Worm (Caenorhabditis elegans) whole organism, early embryonic: ENCODE results near the gene K01A6.4.

Experiments
- B0310.2 ChIP-seq: sonication (generic microtip); optimal IDR thresholded peaks from 2 replicates; lab custom pipeline; 2016; ENCODE audit warnings: mild to moderate bottlenecking, missing genetic modification characterization, missing compliant biosample characterization
- F13C5.2 ChIP-seq: sonication (generic microtip); optimal IDR thresholded peaks from 2 replicates; lab custom pipeline; 2017; ENCODE audit warnings: mild to moderate bottlenecking, missing genetic modification characterization, inconsistent platforms, missing compliant biosample characterization
- aly-1 ChIP-seq: sonication (generic microtip); optimal IDR thresholded peaks from 2 replicates; lab custom pipeline; 2016; ENCODE audit warnings: missing genetic modification characterization, missing compliant biosample characterization
- ama-1 ChIP-seq: fragments of 150-350 bp; optimal IDR thresholded peaks from 2 replicates; lab custom pipeline; 2014
- ceh-13 ChIP-seq: fragments of 200-800 bp; sonication (Bioruptor generic); optimal IDR thresholded peaks from 2 replicates; lab custom pipeline; 2018; ENCODE audit warnings: mild to moderate bottlenecking, missing genetic modification characterization, missing compliant biosample characterization
- ceh-36 ChIP-seq: sonication (generic microtip); optimal IDR thresholded peaks from 2 replicates; lab custom pipeline; 2016; ENCODE audit warnings: missing genetic modification characterization, inconsistent platforms, missing compliant biosample characterization
- ets-7 ChIP-seq: sonication (generic microtip); optimal IDR thresholded peaks from 2 replicates; lab custom pipeline; 2016; ENCODE audit warnings: missing genotype, missing genetic modification characterization, missing compliant biosample characterization
- flt-1 ChIP-seq: fragments of 200-800 bp; sonication (Bioruptor generic); IDR thresholded peaks from 2 replicates; pipeline ENCODE4 v1.3.6; 2022; ENCODE audit warnings: missing genetic modification characterization, missing compliant biosample characterization
- hmbx-1 ChIP-seq: sonication (generic microtip); optimal IDR thresholded peaks from 2 replicates; lab custom pipeline; 2016; ENCODE audit warnings: mild to moderate bottlenecking, missing genetic modification characterization, missing compliant biosample characterization
- hmg-4 ChIP-seq: fragments of 200-800 bp; sonication (Bioruptor generic); optimal IDR thresholded peaks from 2 replicates; lab custom pipeline; 2018; ENCODE audit warnings: mild to moderate bottlenecking, missing genetic modification characterization, missing compliant biosample characterization
- hnd-1 ChIP-seq: sonication (generic microtip); optimal IDR thresholded peaks from 2 replicates; lab custom pipeline; 2016; ENCODE audit warnings: missing genetic modification characterization, missing compliant biosample characterization
- pes-1 ChIP-seq: fragments of 200-800 bp; sonication (Bioruptor generic); IDR thresholded peaks from 2 replicates; pipeline ENCODE4 v1.3.6; 2022; ENCODE audit warnings: missing genetic modification reagents, missing genetic modification characterization, missing compliant biosample characterization
- scrt-1 ChIP-seq: fragments of 200-800 bp; sonication (Bioruptor generic); IDR thresholded peaks from 2 replicates; pipeline ENCODE4 v1.3.6; 2022; ENCODE audit warnings: missing genetic modification characterization, missing compliant biosample characterization
- sea-1 ChIP-seq: fragments of 200-800 bp; sonication (Bioruptor generic); conservative IDR thresholded peaks from 2 replicates; pipeline ENCODE4 v1.3.6; 2022; ENCODE audit warnings: missing genetic modification characterization, missing compliant biosample characterization
- tbx-11 ChIP-seq: fragments of 200-800 bp; sonication (Bioruptor generic); IDR thresholded peaks from 2 replicates; pipeline ENCODE4 v1.3.6; 2022; ENCODE audit warnings: missing genetic modification characterization, missing compliant biosample characterization
- tbx-37 ChIP-seq: fragments of 200-800 bp; sonication (Bioruptor generic); conservative IDR thresholded peaks from 2 replicates; pipeline ENCODE4 v1.3.6; 2022; ENCODE audit warnings: missing genetic modification reagents, missing genetic modification characterization, missing compliant biosample characterization
- tra-4 ChIP-seq: sonication (generic microtip); optimal IDR thresholded peaks from 2 replicates; lab custom pipeline; 2017; ENCODE audit warnings: missing genetic modification characterization, missing compliant biosample characterization

The K01A6.4 gene

ce11 chrIV:11755907-11756306 is 15.8 kb upstream of the K01A6.4 start, which contains the start of gene T12A7.9:
T12A7.9 (minus strand) TSS chrIV:11756007.
- TF ChIP-seq hmg-4 (GFP tag; lab: Kevin White, UChicago) (no peak), tbx-37 (no peak), tra-4 (no peak), flt-1 (GFP tag; lab: Robert Waterston, UW) (no peak), ceh-36 (tag; lab: Kevin White, UChicago) (no peak), ama-1 (lab: Kevin White, UChicago) (no peak), pes-1 (no peak), hmbx-1 (tag; lab: Kevin White, UChicago) (no peak), aly-1 (tag; lab: Kevin White, UChicago) (no peak), hnd-1 (tag; lab: Kevin White, UChicago) (no peak), B0310.2 (tag; lab: Kevin White, UChicago) (no peak), F13C5.2 (tag; lab: Kevin White, UChicago) (no peak), tbx-11 (GFP tag; lab: Robert Waterston, UW) (no peak), ceh-13 (GFP tag; lab: Kevin White, UChicago) (no peak), scrt-1 (no peak), sea-1 (GFP tag; lab: Robert Waterston, UW) (no peak), ets-7 (no peak)

ce11 chrIV:11755003-11755402 is 14.9 kb upstream of the K01A6.4 start, which contains the start of gene T12A7.10:
T12A7.10 (minus strand) TSS chrIV:11755103.
- TF ChIP-seq hnd-1 (tag; lab: Kevin White, UChicago) (no peak), hmbx-1 (tag; lab: Kevin White, UChicago) (no peak), pes-1 (no peak), ceh-36 (tag; lab: Kevin White, UChicago) (no peak), flt-1 (GFP tag; lab: Robert Waterston, UW) (no peak), scrt-1 (no peak), B0310.2 (tag; lab: Kevin White, UChicago) (no peak), ama-1 (lab: Kevin White, UChicago) (no peak), ceh-13 (GFP tag; lab: Kevin White, UChicago) (no peak), tra-4 (no peak), sea-1 (GFP tag; lab: Robert Waterston, UW) (no peak), tbx-37 (no peak), F13C5.2 (tag; lab: Kevin White, UChicago) (no peak), tbx-11 (GFP tag; lab: Robert Waterston, UW) (no peak), hmg-4 (GFP tag; lab: Kevin White, UChicago) (no peak), ets-7 (no peak), aly-1 (tag; lab: Kevin White, UChicago) (no peak)

- TF ChIP-seq F13C5.2 (tag; lab: Kevin White, UChicago) (no peak), pes-1 (no peak), ceh-36 (tag; lab: Kevin White, UChicago) (no peak), tra-4 (no peak), hmg-4 (GFP tag; lab: Kevin White, UChicago) (no peak), tbx-11 (GFP tag; lab: Robert Waterston, UW) (no peak), tbx-37 (no peak), aly-1 (tag; lab: Kevin White, UChicago) (no peak), hnd-1 (tag; lab: Kevin White, UChicago) (no peak), flt-1 (GFP tag; lab: Robert Waterston, UW) (no peak), scrt-1 (no peak), ceh-13 (GFP tag; lab: Kevin White, UChicago) (no peak), ets-7 (no peak)
Observed at ce11 chrIV:11754328-11754727, 14.2 kb upstream of the K01A6.4 start, which contains the start of gene scl-18. scl-18 (minus strand) TSS chrIV:11754428.

- no peak for TF ChIP-seq flt-1 (GFP tag; lab: Robert Waterston, UW)
- no peak for TF ChIP-seq F13C5.2 (tag; lab: Kevin White, UChicago)
- TF ChIP-seq ets-7: no peak
- no peak for TF ChIP-seq tra-4
- no peak for TF ChIP-seq tbx-37
- TF ChIP-seq ceh-13 (GFP tag; lab: Kevin White, UChicago): no peak
- TF ChIP-seq pes-1: no peak
- no peak for TF ChIP-seq ceh-36 (tag; lab: Kevin White, UChicago)
- TF ChIP-seq tbx-11 (GFP tag; lab: Robert Waterston, UW): no peak
Observed at ce11 chrIV:11748852-11749251, 8.7 kb upstream of the K01A6.4 start, which contains the start of gene T12A7.6. T12A7.6 (plus strand) TSS chrIV:11749220.

ce11 chrIV:11745340-11745739 is 5.2 kb upstream of the K01A6.4 start, which contains the start of gene gem-4:
gem-4 (plus strand) TSS chrIV:11745640.
- no peak for TF ChIP-seq flt-1 (GFP tag; lab: Robert Waterston, UW)
- TF ChIP-seq B0310.2 (tag; lab: Kevin White, UChicago): no peak

ce11 chrIV:11744287-11744686 is 4.2 kb upstream of the K01A6.4 start:
- TF ChIP-seq ama-1 (lab: Kevin White, UChicago): no peak
- TF ChIP-seq aly-1 (tag; lab: Kevin White, UChicago): no peak
- TF ChIP-seq sea-1 (GFP tag; lab: Robert Waterston, UW): no peak
- TF ChIP-seq flt-1 (GFP tag; lab: Robert Waterston, UW): no peak
- TF ChIP-seq ets-7: no peak
- TF ChIP-seq ceh-13 (GFP tag; lab: Kevin White, UChicago): no peak
- TF ChIP-seq hnd-1 (tag; lab: Kevin White, UChicago): no peak
- TF ChIP-seq hmg-4 (GFP tag; lab: Kevin White, UChicago): no peak
- no peak for TF ChIP-seq tra-4
- no peak for TF ChIP-seq tbx-11 (GFP tag; lab: Robert Waterston, UW)
- TF ChIP-seq B0310.2 (tag; lab: Kevin White, UChicago): no peak

ce11 chrIV:11743813-11744212 is 3.7 kb upstream of the K01A6.4 start:
- TF ChIP-seq hmbx-1 (tag; lab: Kevin White, UChicago) (no peak), pes-1 (no peak), ets-7 (no peak), hnd-1 (tag; lab: Kevin White, UChicago) (no peak), sea-1 (GFP tag; lab: Robert Waterston, UW) (no peak), tra-4 (no peak), ceh-36 (tag; lab: Kevin White, UChicago) (no peak), flt-1 (GFP tag; lab: Robert Waterston, UW) (no peak), tbx-37 (no peak), hmg-4 (GFP tag; lab: Kevin White, UChicago) (no peak), scrt-1 (no peak), ama-1 (lab: Kevin White, UChicago) (no peak), F13C5.2 (tag; lab: Kevin White, UChicago) (no peak), tbx-11 (GFP tag; lab: Robert Waterston, UW) (no peak), ceh-13 (GFP tag; lab: Kevin White, UChicago) (no peak), aly-1 (tag; lab: Kevin White, UChicago) (no peak), B0310.2 (tag; lab: Kevin White, UChicago) (no peak)
